Fruit fly (Drosophila melanogaster) whole organism, embryonic: Measurements from ENCODE around the gene fend.

Source experiments
- Aef1 ChIP-seq: fragments of 200-800 bp; sonication (Bioruptor generic); IDR thresholded peaks from 3 replicates; pipeline ENCODE4 v1.3.6; 2022; ENCODE audit warnings: missing biosample characterization, missing genetic modification characterization
- Atf3 ChIP-seq: fragments of 200-800 bp; sonication (Bioruptor generic); optimal IDR thresholded peaks from 3 replicates; lab custom pipeline; 2016; ENCODE audit warnings: missing biosample characterization, missing genetic modification characterization
- BEAF-32 ChIP-seq: fragments of 200-800 bp; sonication (Bioruptor generic); optimal IDR thresholded peaks from 3 replicates; lab custom pipeline; 2017; ENCODE audit warnings: missing biosample characterization, missing genetic modification characterization, mild to moderate bottlenecking, moderate library complexity, missing genetic modification reagents
- CG10959 ChIP-seq: fragments of 200-800 bp; sonication (Bioruptor generic); IDR thresholded peaks from 2 replicates; pipeline ENCODE4 v1.3.6; 2022; ENCODE audit warnings: missing biosample characterization, missing genetic modification characterization
- CG13424 ChIP-seq: fragments of 200-800 bp; sonication (Bioruptor generic); optimal IDR thresholded peaks from 2 replicates; lab custom pipeline; 2019; ENCODE audit warnings: missing biosample characterization, mild to moderate bottlenecking, missing genetic modification characterization, moderate library complexity
- CG15073 ChIP-seq: fragments of 200-800 bp; sonication (Bioruptor generic); optimal IDR thresholded peaks from 2 replicates; lab custom pipeline; 2016; ENCODE audit warnings: missing biosample characterization, missing genetic modification characterization
- CG15514 ChIP-seq: fragments of 200-800 bp; sonication (Bioruptor generic); optimal IDR thresholded peaks from 3 replicates; lab custom pipeline; 2017; ENCODE audit warnings: missing biosample characterization, missing genetic modification characterization, mild to moderate bottlenecking, moderate library complexity, missing genetic modification reagents
- CG18476 ChIP-seq: fragments of 200-800 bp; sonication (Bioruptor generic); optimal IDR thresholded peaks from 2 replicates; lab custom pipeline; 2016; ENCODE audit warnings: missing biosample characterization, mild to moderate bottlenecking, missing genetic modification characterization
- CG2199 ChIP-seq: fragments of 200-800 bp; sonication (Bioruptor generic); IDR thresholded peaks from 3 replicates; pipeline ENCODE4 v1.3.6; 2022; ENCODE audit warnings: missing biosample characterization, missing genetic modification characterization
- CG2202 ChIP-seq: fragments of 200-800 bp; sonication (Bioruptor generic); optimal IDR thresholded peaks from 2 replicates; lab custom pipeline; 2018; ENCODE audit warnings: missing biosample characterization, mild to moderate bottlenecking, missing genetic modification characterization
- CG2712 ChIP-seq: fragments of 200-800 bp; optimal IDR thresholded peaks from 3 replicates; lab custom pipeline; 2019; ENCODE audit warnings: missing biosample characterization, mild to moderate bottlenecking, missing genetic modification characterization, moderate library complexity
- CG31441 ChIP-seq: fragments of 200-800 bp; sonication (Bioruptor generic); IDR thresholded peaks from 2 replicates; pipeline ENCODE4 v1.3.6; 2022; ENCODE audit warnings: missing biosample characterization, missing genetic modification characterization
- CG4820 ChIP-seq: fragments of 200-800 bp; sonication (Bioruptor generic); optimal IDR thresholded peaks from 3 replicates; lab custom pipeline; 2016; ENCODE audit warnings: missing biosample characterization, missing genetic modification characterization
- CG7357 ChIP-seq: fragments of 200-800 bp; sonication (Bioruptor generic); IDR thresholded peaks from 3 replicates; pipeline ENCODE4 v1.3.6; 2022; ENCODE audit warnings: missing biosample characterization, missing genetic modification characterization
- CG7556 ChIP-seq: fragments of 200-800 bp; sonication (Bioruptor generic); optimal IDR thresholded peaks from 2 replicates; lab custom pipeline; 2017; ENCODE audit warnings: missing biosample characterization, mild to moderate bottlenecking, missing genetic modification characterization
- CG7839 ChIP-seq: fragments of 200-800 bp; sonication (Bioruptor generic); optimal IDR thresholded peaks from 3 replicates; lab custom pipeline; 2018; ENCODE audit warnings: missing biosample characterization, mild to moderate bottlenecking, missing genetic modification characterization, moderate library complexity
- CG8765 ChIP-seq: fragments of 200-800 bp; sonication (Bioruptor generic); IDR thresholded peaks from 2 replicates; pipeline ENCODE4 v1.3.6; 2022; ENCODE audit warnings: missing biosample characterization, missing genetic modification characterization
- CG8924 ChIP-seq: fragments of 200-800 bp; optimal IDR thresholded peaks from 3 replicates; lab custom pipeline; 2019; ENCODE audit warnings: missing biosample characterization, mild to moderate bottlenecking, missing genetic modification characterization, moderate library complexity
- CG9727 ChIP-seq: fragments of 200-800 bp; sonication (Bioruptor generic); optimal IDR thresholded peaks from 3 replicates; lab custom pipeline; 2017; ENCODE audit warnings: missing biosample characterization, mild to moderate bottlenecking, missing genetic modification characterization
- Eip74EF ChIP-seq, 2 experiments: fragments of 200-800 bp in 1 of 2; fragments of >200 bp in 1 of 2; sonication (Bioruptor generic) in 1 of 2; optimal IDR thresholded peaks; 2 replicates each; lab custom pipeline; 2017 to 2019; ENCODE audit warnings: missing biosample characterization in 2 of 2, missing genetic modification characterization in 2 of 2, mild to moderate bottlenecking in 1 of 2, moderate library complexity in 1 of 2
- Hand ChIP-seq: fragments of 200-800 bp; sonication (Bioruptor generic); optimal IDR thresholded peaks from 2 replicates; lab custom pipeline; 2017; ENCODE audit warnings: mild to moderate bottlenecking, missing biosample characterization, missing genetic modification reagents, missing genetic modification characterization
- NC2α ChIP-seq: fragments of 200-800 bp; sonication (Bioruptor generic); optimal IDR thresholded peaks from 2 replicates; lab custom pipeline; 2016; ENCODE audit warnings: missing biosample characterization, missing genetic modification characterization
- Poxn ChIP-seq: fragments of 200-800 bp; sonication (Bioruptor generic); IDR thresholded peaks from 2 replicates; pipeline ENCODE4 v1.3.6; 2022; ENCODE audit warnings: missing biosample characterization, missing genetic modification characterization
- Rfx ChIP-seq: fragments of 200-800 bp; sonication (Bioruptor generic); IDR thresholded peaks from 2 replicates; pipeline ENCODE4 v1.3.6; 2022; ENCODE audit warnings: missing biosample characterization, missing genetic modification characterization
- Stat92E ChIP-seq, 3 experiments: fragments of >200 bp in 2 of 3; fragments of 200-800 bp in 1 of 3; sonication (Bioruptor generic) in 1 of 3; optimal IDR thresholded peaks; 2 replicates each; lab custom pipeline; 2017 to 2019; ENCODE audit warnings: missing biosample characterization in 3 of 3, missing genetic modification characterization in 3 of 3, mild to moderate bottlenecking in 1 of 3, moderate library complexity in 1 of 3
- Taf1 ChIP-seq: fragments of 200-800 bp; sonication (Bioruptor generic); IDR thresholded peaks from 2 replicates; pipeline ENCODE4 v1.3.6; 2022; ENCODE audit warnings: missing biosample characterization, missing genetic modification characterization
- Usf ChIP-seq: fragments of 200-800 bp; sonication (Bioruptor generic); optimal IDR thresholded peaks from 2 replicates; lab custom pipeline; 2017; ENCODE audit warnings: missing genotype, missing biosample characterization, missing genetic modification characterization
- Vsx1 ChIP-seq: fragments of 200-800 bp; sonication (Bioruptor generic); optimal IDR thresholded peaks from 2 replicates; lab custom pipeline; 2017; ENCODE audit warnings: missing biosample characterization, mild to moderate bottlenecking, missing genetic modification characterization, missing genetic modification reagents
- bbx ChIP-seq: fragments of 200-800 bp; sonication (Bioruptor generic); IDR thresholded peaks from 2 replicates; pipeline ENCODE4 v1.3.6; 2022; ENCODE audit warnings: missing biosample characterization, missing genetic modification characterization; ENCODE audit not compliant: partially characterized antibody
- chinmo ChIP-seq: fragments of 200-800 bp; sonication (Bioruptor generic); IDR thresholded peaks from 4 replicates; pipeline ENCODE4 v1.3.6; 2022; ENCODE audit warnings: missing biosample characterization, missing genetic modification characterization; ENCODE audit not compliant: partially characterized antibody
- corto ChIP-seq: fragments of 200-800 bp; sonication (Bioruptor generic); optimal IDR thresholded peaks from 2 replicates; lab custom pipeline; 2016; ENCODE audit warnings: missing biosample characterization, mild to moderate bottlenecking, missing genetic modification characterization, moderate library complexity
- danr ChIP-seq: fragments of 200-800 bp; sonication (Bioruptor generic); IDR thresholded peaks from 2 replicates; pipeline ENCODE4 v1.3.6; 2022; ENCODE audit warnings: missing biosample characterization, missing genetic modification characterization
- dati ChIP-seq: fragments of 200-800 bp; sonication (Bioruptor generic); IDR thresholded peaks from 2 replicates; pipeline ENCODE4 v1.3.6; 2022; ENCODE audit warnings: missing biosample characterization, missing genetic modification characterization
- dimm ChIP-seq: fragments of 200-800 bp; sonication (Bioruptor generic); IDR thresholded peaks from 2 replicates; pipeline ENCODE4 v1.3.6; 2022; ENCODE audit warnings: missing biosample characterization, missing genetic modification characterization
- esg ChIP-seq: fragments of 200-800 bp; sonication (Bioruptor generic); conservative IDR thresholded peaks from 2 replicates; pipeline ENCODE4 v1.3.6; 2022; ENCODE audit warnings: missing biosample characterization, missing genetic modification characterization
- eyg ChIP-seq: fragments of 200-800 bp; sonication (Bioruptor generic); optimal IDR thresholded peaks from 3 replicates; lab custom pipeline; 2016; ENCODE audit warnings: missing biosample characterization, missing genetic modification characterization
- fd102C ChIP-seq: fragments of 200-800 bp; sonication (Bioruptor generic); optimal IDR thresholded peaks from 2 replicates; lab custom pipeline; 2018; ENCODE audit warnings: missing biosample characterization, mild to moderate bottlenecking, missing genetic modification characterization, moderate library complexity
- fru ChIP-seq: fragments of >200 bp; optimal IDR thresholded peaks from 2 replicates; lab custom pipeline; 2017
- ftz-f1 ChIP-seq: fragments of 200-800 bp; sonication (Bioruptor generic); optimal IDR thresholded peaks from 2 replicates; lab custom pipeline; 2016; ENCODE audit warnings: missing biosample characterization, missing genetic modification characterization
- grau ChIP-seq: fragments of 200-800 bp; optimal IDR thresholded peaks from 3 replicates; lab custom pipeline; 2019; ENCODE audit warnings: missing biosample characterization, mild to moderate bottlenecking, missing genetic modification characterization, moderate library complexity
- gro ChIP-seq: fragments of 200-800 bp; sonication (Bioruptor generic); optimal IDR thresholded peaks from 2 replicates; lab custom pipeline; 2016; ENCODE audit warnings: missing biosample characterization, missing genetic modification characterization
- mam ChIP-seq: fragments of 200-800 bp; sonication (Bioruptor generic); optimal IDR thresholded peaks from 3 replicates; lab custom pipeline; 2016; ENCODE audit warnings: missing biosample characterization, missing genetic modification characterization
- onecut ChIP-seq: fragments of 200-800 bp; sonication (Bioruptor generic); IDR thresholded peaks from 2 replicates; pipeline ENCODE4 v1.3.6; 2022; ENCODE audit warnings: missing biosample characterization, missing genetic modification characterization
- otp ChIP-seq: fragments of 200-800 bp; sonication (Bioruptor generic); IDR thresholded peaks from 3 replicates; pipeline ENCODE4, ENCODE4 v1.3.6; 2022; ENCODE audit warnings: missing biosample characterization, missing genetic modification characterization
- pho ChIP-seq: fragments of 200-800 bp; sonication (Bioruptor generic); optimal IDR thresholded peaks from 2 replicates; lab custom pipeline; 2016; ENCODE audit warnings: missing biosample characterization, missing genetic modification characterization
- rib ChIP-seq: fragments of 200-800 bp; sonication (Bioruptor generic); IDR thresholded peaks from 2 replicates; pipeline ENCODE4 v1.3.6; 2022; ENCODE audit warnings: missing biosample characterization, missing genetic modification characterization
- sqz ChIP-seq: fragments of 200-800 bp; sonication (Bioruptor generic); optimal IDR thresholded peaks from 3 replicates; lab custom pipeline; 2018; ENCODE audit warnings: missing biosample characterization, mild to moderate bottlenecking, missing genetic modification characterization
- tgo ChIP-seq: fragments of 200-800 bp; sonication (Bioruptor generic); IDR thresholded peaks from 3 replicates; pipeline ENCODE4 v1.3.6; 2022; ENCODE audit warnings: missing biosample characterization, missing genetic modification characterization
- wek ChIP-seq: fragments of 200-800 bp; sonication (Bioruptor generic); optimal IDR thresholded peaks from 3 replicates; lab custom pipeline; 2018; ENCODE audit warnings: missing biosample characterization, mild to moderate bottlenecking, missing genetic modification characterization, moderate library complexity

The fend gene

dm6 chrX:9109072-9109844 is 25.6 kb downstream of the fend start (continued):
- TF ChIP-seq otp (GFP tag; lab: Robert Waterston, UW) = 0 out of 3 replicates have a peak, but pooled peaks have one; percentile 28
- TF ChIP-seq mam (GFP tag; lab: Kevin White, UChicago) = peak; percentile 55
- TF ChIP-seq wek = peak; percentile 38
- TF ChIP-seq onecut (GFP tag; lab: Robert Waterston, UW) = no peak
- TF ChIP-seq Taf1 = no peak; the same call in 1 of the 2 replicates
- peak; percentile 61 for TF ChIP-seq CG8924 (tag; lab: Kevin White, UChicago)
- peak; percentile 62 for TF ChIP-seq CG2712 (tag; lab: Kevin White, UChicago)
- TF ChIP-seq CG15514 (GFP tag; lab: Kevin White, UChicago) = no peak
- no peak for TF ChIP-seq Hand
- no peak for TF ChIP-seq CG2202 (tag; lab: Kevin White, UChicago)
- peak; percentile 32 for TF ChIP-seq CG13424
- no peak for TF ChIP-seq fd102C (GFP tag; lab: Kevin White, UChicago)
- 0 out of 2 replicates have a peak, but pooled peaks have one; percentile 7 for TF ChIP-seq bbx (GFP tag; lab: Robert Waterston, UW)
- TF ChIP-seq CG31441 (GFP tag; lab: Robert Waterston, UW) = peak; percentile 38; the same call in 1 of the 2 replicates
- no peak for TF ChIP-seq ftz-f1
- peak; percentile 55 for TF ChIP-seq CG18476 (GFP tag; lab: Kevin White, UChicago)
- no peak for TF ChIP-seq CG7357
- no peak for TF ChIP-seq dati (GFP tag; lab: Robert Waterston, UW)
- no peak for TF ChIP-seq fru (lab: Kevin White, UChicago)
- peak; percentile 56 for TF ChIP-seq gro (GFP tag; lab: Kevin White, UChicago)
- TF ChIP-seq rib = no peak
- TF ChIP-seq NC2α (GFP tag; lab: Kevin White, UChicago) = no peak
- TF ChIP-seq corto (GFP tag; lab: Kevin White, UChicago) = no peak
- TF ChIP-seq Poxn (GFP tag; lab: Robert Waterston, UW) = no peak
- TF ChIP-seq CG15073 (GFP tag; lab: Kevin White, UChicago) = no peak
- TF ChIP-seq Usf (GFP tag; lab: Kevin White, UChicago) = peak; percentile 41
- TF ChIP-seq CG7556 = peak; percentile 45
- no peak for TF ChIP-seq Stat92E (GFP tag; optimal IDR thresholded peaks at IDR 0.05; lab: Kevin White, UChicago)
- peak; percentile 38 for TF ChIP-seq BEAF-32 (GFP tag; lab: Kevin White, UChicago)
- peak; percentile 72 for TF ChIP-seq CG9727 (GFP tag; lab: Kevin White, UChicago)
- no peak for TF ChIP-seq Vsx1
- 0 out of 3 replicates have a peak, but pooled peaks have one; percentile 41 for TF ChIP-seq Aef1
- TF ChIP-seq danr = peak; percentile 43; the same call in 1 of the 2 replicates
- no peak for TF ChIP-seq chinmo (GFP tag; lab: Robert Waterston, UW)
- peak; percentile 58 for TF ChIP-seq grau (tag; lab: Kevin White, UChicago)
- peak; percentile 69 for TF ChIP-seq CG7839 (tag; lab: Kevin White, UChicago)
- peak; percentile 27 for TF ChIP-seq Atf3
- TF ChIP-seq tgo (GFP tag; lab: Robert Waterston, UW) = peak; percentile 33; the same call in 1 of the 3 replicates
- peak; percentile 6 for TF ChIP-seq eyg
- no peak for TF ChIP-seq CG10959 (GFP tag; lab: Robert Waterston, UW)
- 0 out of 2 replicates have a peak, but pooled peaks have one; percentile 32 for TF ChIP-seq esg (GFP tag; lab: Robert Waterston, UW)
- TF ChIP-seq Rfx (GFP tag; lab: Robert Waterston, UW) = peak; percentile 42
- peak; percentile 28 for TF ChIP-seq sqz (GFP tag; lab: Kevin White, UChicago)
- peak in 1 of 2 experiments; percentile 1 for TF ChIP-seq Eip74EF (GFP tag; optimal IDR thresholded peaks at IDR 0.05; lab: Kevin White, UChicago)
- TF ChIP-seq CG4820 (GFP tag; lab: Kevin White, UChicago) = no peak
- no peak for TF ChIP-seq dimm (GFP tag; lab: Robert Waterston, UW)
- peak; percentile 43 for TF ChIP-seq pho (GFP tag; lab: Kevin White, UChicago)
- TF ChIP-seq CG2199 (GFP tag; lab: Robert Waterston, UW) = no peak
- no peak for TF ChIP-seq CG8765 (GFP tag; lab: Robert Waterston, UW)
